Worm (Caenorhabditis elegans) whole organism, L1 larva: ENCODE data around the gene ifo-1.

ENCODE experiments used
- ama-1 ChIP-seq: fragments of 150-350 bp; optimal IDR thresholded peaks from 2 replicates; lab custom pipeline; 2014
- elt-3 ChIP-seq, 6 experiments: fragments of 150-350 bp in 1 of 6; sonication (generic microtip); optimal IDR thresholded peaks; 2 replicates each; lab custom pipeline; 2017 to 2018; ENCODE audit warnings: missing biosample characterization in 6 of 6, missing genetic modification characterization in 6 of 6, inconsistent platforms in 1 of 6
- lin-39 ChIP-seq: fragments of 150-350 bp; optimal IDR thresholded peaks from 2 replicates; lab custom pipeline; 2014; ENCODE audit warnings: missing biosample characterization, missing genetic modification reagents, missing genetic modification characterization
- nhr-19 ChIP-seq: fragments of 200-800 bp; sonication (Bioruptor generic); conservative IDR thresholded peaks from 2 replicates; pipeline ENCODE4 v1.3.6; 2022; ENCODE audit warnings: missing genetic modification characterization, missing compliant biosample characterization
- nhr-20 ChIP-seq: sonication (generic microtip); optimal IDR thresholded peaks from 2 replicates; lab custom pipeline; 2016; ENCODE audit warnings: mild to moderate bottlenecking, missing genetic modification characterization, missing compliant biosample characterization
- pag-3 ChIP-seq: sonication (generic microtip); optimal IDR thresholded peaks from 2 replicates; lab custom pipeline; 2017; ENCODE audit warnings: missing genetic modification characterization, mild to moderate bottlenecking, missing compliant biosample characterization, antibody characterized with exemption, borderline replicate concordance; ENCODE audit not compliant: insufficient read depth
- snpc-4 ChIP-seq: fragments of 150-350 bp; optimal IDR thresholded peaks from 2 replicates; lab custom pipeline; 2014; ENCODE audit warnings: missing biosample characterization, missing genetic modification characterization
- tbx-2 ChIP-seq: sonication (generic microtip); optimal IDR thresholded peaks from 2 replicates; lab custom pipeline; 2016; ENCODE audit warnings: missing genetic modification characterization, missing compliant biosample characterization
- tlp-1 ChIP-seq: fragments of 150-350 bp; optimal IDR thresholded peaks from 2 replicates; lab custom pipeline; 2014; ENCODE audit warnings: missing biosample characterization, missing genetic modification characterization
- vab-15 ChIP-seq: sonication (generic microtip); optimal IDR thresholded peaks from 2 replicates; lab custom pipeline; 2017; ENCODE audit warnings: missing genotype, mild to moderate bottlenecking, missing genetic modification characterization, missing compliant biosample characterization
- zag-1 ChIP-seq: fragments of 150-350 bp; optimal IDR thresholded peaks from 2 replicates; lab custom pipeline; 2014; ENCODE audit warnings: missing biosample characterization, missing genetic modification characterization
- ztf-11 ChIP-seq, 2 experiments: sonication (generic microtip); optimal IDR thresholded peaks; 2 replicates each; lab custom pipeline; 2016 to 2017; ENCODE audit warnings: missing genetic modification characterization in 2 of 2, missing biosample characterization in 1 of 2, missing compliant biosample characterization in 1 of 2

- no peak for TF ChIP-seq pag-3 (tag; lab: Kevin White, UChicago)
- TF ChIP-seq lin-39 (tag; lab: Kevin White, UChicago): no peak
- no peak for TF ChIP-seq nhr-20 (tag; lab: Kevin White, UChicago)
- no peak for TF ChIP-seq ztf-11 (tag; optimal IDR thresholded peaks at IDR 0.05; lab: Kevin White, UChicago)
- no peak for TF ChIP-seq vab-15 (tag; lab: Kevin White, UChicago)
- TF ChIP-seq zag-1 (tag; lab: Kevin White, UChicago): no peak
- no peak for TF ChIP-seq nhr-19
- no peak for TF ChIP-seq ama-1 (lab: Kevin White, UChicago)
- no peak for TF ChIP-seq tbx-2 (tag; lab: Kevin White, UChicago)
- TF ChIP-seq tlp-1 (tag; lab: Kevin White, UChicago): no peak
- no peak for TF ChIP-seq elt-3 (tag; optimal IDR thresholded peaks at IDR 0.05; lab: Kevin White, UChicago)
- TF ChIP-seq snpc-4 (tag; lab: Kevin White, UChicago): no peak
Measured at ce11 chrIV:7323904-7324303, 2.6 kb downstream of the ifo-1 start.
